In the genomic region with DNA sequence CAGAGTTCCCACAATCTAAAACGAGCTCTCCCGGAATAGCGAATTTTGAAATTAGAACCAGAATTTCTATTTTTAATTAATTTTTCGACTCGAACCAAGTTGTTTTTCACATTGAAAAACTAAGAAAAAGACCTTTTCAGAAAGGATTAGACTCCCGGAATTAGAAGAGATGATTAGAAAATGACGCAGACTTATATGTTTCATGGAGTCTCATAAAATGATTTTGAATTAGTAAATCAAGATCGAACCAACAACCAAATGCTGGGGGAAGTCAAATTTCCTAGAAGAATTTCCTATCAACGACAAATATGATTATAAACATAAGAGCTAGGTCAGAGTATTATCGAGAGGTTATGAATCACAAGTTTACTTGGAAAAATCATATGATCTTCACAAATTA, we compare ENCODE assay signal across 1 worm cellular context.
TF ChIP-seq lines count a peak whose summit lies in the region.

No protein-coding gene starts in this region.

TF ChIP-seq in whole organism, L1 larva, 84 proteins besides CTCF, POLR2A, EP300 and RAD21 (continued from another document):
- no peak for TF ChIP-seq ztf-11 (tag; optimal IDR thresholded peaks at IDR 0.05; lab: Kevin White, UChicago)
- TF ChIP-seq sptf-1 (tag; optimal IDR thresholded peaks at IDR 0.05; lab: Kevin White, UChicago): no peak
- no peak for TF ChIP-seq grh-1 (GFP tag; IDR thresholded peaks at IDR 0.05; lab: Robert Waterston, UW)
